Fruit fly (Drosophila melanogaster) Kc167 (cell line): Measurements from ENCODE around the gene CG4565.

ENCODE experiments used
- Myc ChIP-seq: fragments of >200 bp; optimal IDR thresholded peaks from 2 replicates; lab custom pipeline; 2017; ENCODE audit warnings: missing external identifiers
- Sin3A ChIP-seq: fragments of >200 bp; optimal IDR thresholded peaks from 2 replicates; lab custom pipeline; 2018; ENCODE audit warnings: missing external identifiers
- h ChIP-seq: fragments of >200 bp; optimal IDR thresholded peaks from 3 replicates; lab custom pipeline; 2018; ENCODE audit warnings: missing external identifiers
- insv ChIP-seq: fragments of >200 bp; optimal IDR thresholded peaks from 3 replicates; lab custom pipeline; 2018; ENCODE audit warnings: missing external identifiers
- psq ChIP-seq: fragments of >200 bp; optimal IDR thresholded peaks from 2 replicates; lab custom pipeline; 2017; ENCODE audit warnings: missing external identifiers

- TF ChIP-seq Sin3A (lab: Kevin White, UChicago), result no peak
- no peak for TF ChIP-seq insv (lab: Kevin White, UChicago)
- no peak for TF ChIP-seq h (lab: Kevin White, UChicago)
- no peak for TF ChIP-seq psq (lab: Kevin White, UChicago)
- TF ChIP-seq Myc, result no peak
Measured at dm6 chr3R:10875515-10876434, 23.3 kb downstream of the CG4565 start, which contains the start of gene Sodh2.
